Fruit fly (Drosophila melanogaster): ENCODE measurements around the gene Scgdelta.

The Scgdelta gene

dm6 chrX:1753938-1754566 is at the start of gene Scgdelta:
Gene Scgdelta, minus strand, starts transcription at chrX:1754065.
- TF ChIP-seq CG12605 (GFP tag; IDR thresholded peaks at IDR 0.05) (peak; percentile 80), CG15710 (tag; optimal IDR thresholded peaks at IDR 0.05) (no peak)

- no peak for TF ChIP-seq CG12605 (GFP tag; IDR thresholded peaks at IDR 0.05)
- TF ChIP-seq Ets98B (GFP tag; IDR thresholded peaks at IDR 0.05) = no peak
- TF ChIP-seq CG17806 (tag; optimal IDR thresholded peaks at IDR 0.05) = no peak
- no peak for TF ChIP-seq CG32121 (GFP tag; IDR thresholded peaks at IDR 0.05)
- TF ChIP-seq Snoo (tag; optimal IDR thresholded peaks at IDR 0.05) = no peak
- no peak for TF ChIP-seq CG4496 (GFP tag; IDR thresholded peaks at IDR 0.05)
- no peak for TF ChIP-seq EcR (GFP tag; optimal IDR thresholded peaks at IDR 0.05)
- TF ChIP-seq CG13204 (GFP tag; optimal IDR thresholded peaks at IDR 0.05) = peak; percentile 73
- no peak for TF ChIP-seq fd96Ca (GFP tag; IDR thresholded peaks at IDR 0.05)
Measured at dm6 chrX:1793793-1794358, 40.0 kb upstream of the Scgdelta start.

dm6 chrX:1789266-1789665 is 35.4 kb upstream of the Scgdelta start, which contains the start of gene CG32806:
Gene CG32806, plus strand, starts transcription at chrX:1789566.
- no peak for TF ChIP-seq rn (GFP tag; IDR thresholded peaks at IDR 0.05)
- no peak for TF ChIP-seq D1 (tag; optimal IDR thresholded peaks at IDR 0.05)
- no peak for TF ChIP-seq CG8159 (tag; optimal IDR thresholded peaks at IDR 0.05)
- no peak for TF ChIP-seq CG12605 (GFP tag; IDR thresholded peaks at IDR 0.05)
- no peak for TF ChIP-seq CG4496 (GFP tag; IDR thresholded peaks at IDR 0.05)
- no peak for TF ChIP-seq CG10348 (GFP tag; IDR thresholded peaks at IDR 0.05)
- no peak for TF ChIP-seq CG34367 (tag; optimal IDR thresholded peaks at IDR 0.05)
- no peak for TF ChIP-seq CG15710 (tag; optimal IDR thresholded peaks at IDR 0.05)
- TF ChIP-seq CG17806 (tag; optimal IDR thresholded peaks at IDR 0.05) = no peak
- no peak for TF ChIP-seq CG9948 (tag; optimal IDR thresholded peaks at IDR 0.05)
- no peak for TF ChIP-seq CG8301 (tag; optimal IDR thresholded peaks at IDR 0.05)
- TF ChIP-seq CG32121 (GFP tag; IDR thresholded peaks at IDR 0.05) = no peak
- no peak for TF ChIP-seq fd96Ca (GFP tag; IDR thresholded peaks at IDR 0.05)
- no peak for TF ChIP-seq CG13204 (GFP tag; optimal IDR thresholded peaks at IDR 0.05)
- no peak for TF ChIP-seq Pif1B (GFP tag; optimal IDR thresholded peaks at IDR 0.05)
- no peak for TF ChIP-seq EcR (GFP tag; optimal IDR thresholded peaks at IDR 0.05)
- no peak for TF ChIP-seq gl (tag; optimal IDR thresholded peaks at IDR 0.05)
- no peak for TF ChIP-seq CG14655 (GFP tag; optimal IDR thresholded peaks at IDR 0.05)
- TF ChIP-seq Snoo (tag; optimal IDR thresholded peaks at IDR 0.05) = no peak

dm6 chrX:1774347-1774829 is 20.5 kb upstream of the Scgdelta start:
- no peak for TF ChIP-seq CG34367 (tag; optimal IDR thresholded peaks at IDR 0.05)

dm6 chrX:1773532-1774346 is 19.9 kb upstream of the Scgdelta start, which contains the start of the genes prage and Adar:
Gene prage, plus strand, starts transcription at chrX:1773719.
Gene Adar, plus strand, starts transcription at chrX:1773725.
- TF ChIP-seq EcR (GFP tag; optimal IDR thresholded peaks at IDR 0.05) (peak; percentile 34), D1 (tag; optimal IDR thresholded peaks at IDR 0.05) (no peak), CG9948 (tag; optimal IDR thresholded peaks at IDR 0.05) (no peak), Ets98B (GFP tag; IDR thresholded peaks at IDR 0.05) (peak; percentile 6; the same call in 1 of the 2 replicates)

- no peak for TF ChIP-seq Pif1B (GFP tag; optimal IDR thresholded peaks at IDR 0.05)
- TF ChIP-seq EcR (GFP tag; optimal IDR thresholded peaks at IDR 0.05) = peak; percentile 45
- TF ChIP-seq CG8159 (tag; optimal IDR thresholded peaks at IDR 0.05) = no peak
- peak; percentile 46; the same call in 1 of the 3 replicates for TF ChIP-seq CG4496 (GFP tag; IDR thresholded peaks at IDR 0.05)
- no peak for TF ChIP-seq Snoo (tag; optimal IDR thresholded peaks at IDR 0.05)
- TF ChIP-seq gl (tag; optimal IDR thresholded peaks at IDR 0.05) = no peak
- TF ChIP-seq CG32121 (GFP tag; IDR thresholded peaks at IDR 0.05) = no peak
Measured at dm6 chrX:1772626-1773025, 18.8 kb upstream of the Scgdelta start.

- TF ChIP-seq gl (tag; optimal IDR thresholded peaks at IDR 0.05) = no peak
- no peak for TF ChIP-seq CG14655 (GFP tag; optimal IDR thresholded peaks at IDR 0.05)
- TF ChIP-seq CG4496 (GFP tag; IDR thresholded peaks at IDR 0.05) = no peak
- no peak for TF ChIP-seq CG15710 (tag; optimal IDR thresholded peaks at IDR 0.05)
- no peak for TF ChIP-seq CG13204 (GFP tag; optimal IDR thresholded peaks at IDR 0.05)
- no peak for TF ChIP-seq CG34367 (tag; optimal IDR thresholded peaks at IDR 0.05)
- TF ChIP-seq Ets98B (GFP tag; IDR thresholded peaks at IDR 0.05) = no peak
- TF ChIP-seq rn (GFP tag; IDR thresholded peaks at IDR 0.05) = no peak
- no peak for TF ChIP-seq CG8159 (tag; optimal IDR thresholded peaks at IDR 0.05)
- no peak for TF ChIP-seq CG12605 (GFP tag; IDR thresholded peaks at IDR 0.05)
- no peak for TF ChIP-seq fd96Ca (GFP tag; IDR thresholded peaks at IDR 0.05)
- TF ChIP-seq CG17806 (tag; optimal IDR thresholded peaks at IDR 0.05) = no peak
- TF ChIP-seq Pif1B (GFP tag; optimal IDR thresholded peaks at IDR 0.05) = no peak
- TF ChIP-seq Snoo (tag; optimal IDR thresholded peaks at IDR 0.05) = no peak
- no peak for TF ChIP-seq Pif1A (GFP tag; optimal IDR thresholded peaks at IDR 0.05)
- no peak for TF ChIP-seq CG8301 (tag; optimal IDR thresholded peaks at IDR 0.05)
- TF ChIP-seq CG9948 (tag; optimal IDR thresholded peaks at IDR 0.05) = no peak
- TF ChIP-seq CG10348 (GFP tag; IDR thresholded peaks at IDR 0.05) = no peak
- no peak for TF ChIP-seq EcR (GFP tag; optimal IDR thresholded peaks at IDR 0.05)
- no peak for TF ChIP-seq D1 (tag; optimal IDR thresholded peaks at IDR 0.05)
Measured at dm6 chrX:1735083-1735482, 18.8 kb downstream of the Scgdelta start.
